Fruit fly (Drosophila melanogaster) whole organism, adult: ENCODE data around the gene CG17198.

Experiments used
- CG11617 ChIP-seq: fragments of 200-800 bp; sonication (Bioruptor generic); optimal IDR thresholded peaks from 2 replicates; lab custom pipeline; 2017; ENCODE audit warnings: mild to moderate bottlenecking, missing biosample characterization, missing genetic modification reagents, missing genetic modification characterization
- CG12768 ChIP-seq: fragments of 200-800 bp; sonication (Bioruptor generic); optimal IDR thresholded peaks from 2 replicates; lab custom pipeline; 2017; ENCODE audit warnings: missing biosample characterization, missing genetic modification characterization, mild to moderate bottlenecking, moderate library complexity, missing genetic modification reagents
- CG14711 ChIP-seq: fragments of 200-800 bp; sonication (Bioruptor generic); optimal IDR thresholded peaks from 2 replicates; lab custom pipeline; 2018; ENCODE audit warnings: missing biosample characterization, mild to moderate bottlenecking, missing genetic modification characterization, moderate library complexity
- CG1620 ChIP-seq: fragments of 200-800 bp; sonication (Bioruptor generic); optimal IDR thresholded peaks from 2 replicates; lab custom pipeline; 2016; ENCODE audit warnings: missing biosample characterization, missing genetic modification characterization
- CG33017 ChIP-seq: fragments of 200-800 bp; sonication (Bioruptor generic); optimal IDR thresholded peaks from 2 replicates; lab custom pipeline; 2018; ENCODE audit warnings: missing biosample characterization, mild to moderate bottlenecking, missing genetic modification characterization, moderate library complexity
- CG5204 ChIP-seq: fragments of 200-800 bp; sonication (Bioruptor generic); optimal IDR thresholded peaks from 2 replicates; lab custom pipeline; 2016; ENCODE audit warnings: missing biosample characterization, missing genetic modification characterization
- CG7045 ChIP-seq: fragments of 200-800 bp; sonication (Bioruptor generic); optimal IDR thresholded peaks from 2 replicates; lab custom pipeline; 2017; ENCODE audit warnings: missing biosample characterization, mild to moderate bottlenecking, missing genetic modification characterization
- CG7101 ChIP-seq: fragments of 200-800 bp; sonication (Bioruptor generic); optimal IDR thresholded peaks from 2 replicates; lab custom pipeline; 2018; ENCODE audit warnings: missing biosample characterization, mild to moderate bottlenecking, missing genetic modification characterization, moderate library complexity
- Clk ChIP-seq: fragments of 200-800 bp; sonication (Bioruptor generic); optimal IDR thresholded peaks from 2 replicates; lab custom pipeline; 2017; ENCODE audit warnings: missing biosample characterization, missing genetic modification characterization
- Crg-1 ChIP-seq: fragments of 200-800 bp; sonication (Bioruptor generic); optimal IDR thresholded peaks from 2 replicates; lab custom pipeline; 2016; ENCODE audit warnings: missing biosample characterization, missing genetic modification characterization
- Hr96 ChIP-seq: fragments of 200-800 bp; sonication (Bioruptor generic); optimal IDR thresholded peaks from 2 replicates; lab custom pipeline; 2016; ENCODE audit warnings: missing biosample characterization, missing genetic modification characterization
- Mnt ChIP-seq: fragments of 200-800 bp; sonication (Bioruptor generic); optimal IDR thresholded peaks from 2 replicates; lab custom pipeline; 2016; ENCODE audit warnings: missing biosample characterization, mild to moderate bottlenecking, missing genetic modification characterization
- bab1 ChIP-seq: fragments of 200-800 bp; sonication (Bioruptor generic); optimal IDR thresholded peaks from 3 replicates; lab custom pipeline; 2019; ENCODE audit warnings: missing biosample characterization, mild to moderate bottlenecking, missing genetic modification characterization, moderate library complexity
- cic ChIP-seq: fragments of 200-800 bp; sonication (Bioruptor generic); optimal IDR thresholded peaks from 2 replicates; lab custom pipeline; 2017; ENCODE audit warnings: missing biosample characterization, mild to moderate bottlenecking, missing genetic modification characterization, moderate library complexity
- cnc ChIP-seq, 2 experiments: fragments of >200 bp; optimal IDR thresholded peaks; 2 replicates each; lab custom pipeline; 2017
- kay ChIP-seq: fragments of 200-800 bp; sonication (Bioruptor generic); peaks from one replicate; lab custom pipeline; 2016; ENCODE audit warnings: missing biosample characterization, missing genetic modification characterization, borderline replicate concordance
- ovo ChIP-seq: fragments of 200-800 bp; sonication (Bioruptor generic); optimal IDR thresholded peaks from 2 replicates; lab custom pipeline; 2016; ENCODE audit warnings: missing biosample characterization, missing genetic modification characterization
- pad ChIP-seq: fragments of 200-800 bp; sonication (Bioruptor generic); optimal IDR thresholded peaks from 3 replicates; lab custom pipeline; 2017; ENCODE audit warnings: missing biosample characterization, missing genetic modification characterization, mild to moderate bottlenecking, moderate library complexity, missing genetic modification reagents
- tj ChIP-seq: fragments of 200-800 bp; sonication (Bioruptor generic); optimal IDR thresholded peaks from 3 replicates; lab custom pipeline; 2017; ENCODE audit warnings: missing biosample characterization, mild to moderate bottlenecking, missing genetic modification characterization, moderate library complexity
- toe ChIP-seq: fragments of 200-800 bp; sonication (Bioruptor generic); optimal IDR thresholded peaks from 2 replicates; lab custom pipeline; 2016; ENCODE audit warnings: missing biosample characterization, missing genetic modification characterization

The CG17198 gene

dm6 chr3R:25763005-25763404, 12.2 kb downstream of the CG17198 start, which contains the start of gene LpR1:
LpR1 (minus strand) TSS chr3R:25763105.
- TF ChIP-seq Clk (GFP tag; lab: Kevin White, UChicago), result no peak
- peak; percentile 23 for TF ChIP-seq CG12768 (GFP tag; lab: Kevin White, UChicago)

dm6 chr3R:25762005-25762764, 13.0 kb downstream of the CG17198 start:
- TF ChIP-seq CG33017 (tag; lab: Kevin White, UChicago), result peak; percentile 55
- peak; percentile 35 for TF ChIP-seq CG11617 (GFP tag; lab: Kevin White, UChicago)
- TF ChIP-seq cic, result peak; percentile 29
- peak; percentile 62 for TF ChIP-seq CG7101 (tag; lab: Kevin White, UChicago)
- TF ChIP-seq Clk (GFP tag; lab: Kevin White, UChicago), result no peak
- TF ChIP-seq kay (GFP tag; lab: Kevin White, UChicago), result peak; percentile 13
- peak; percentile 19 for TF ChIP-seq CG14711 (tag; lab: Kevin White, UChicago)
- no peak for TF ChIP-seq CG5204 (GFP tag; lab: Kevin White, UChicago)

dm6 chr3R:25760190-25760589, 15.0 kb downstream of the CG17198 start:
- no peak for TF ChIP-seq CG12768 (GFP tag; lab: Kevin White, UChicago)
- TF ChIP-seq pad (GFP tag; lab: Kevin White, UChicago), result no peak
- peak; percentile 33 for TF ChIP-seq Mnt (GFP tag; lab: Kevin White, UChicago)
- TF ChIP-seq cnc (optimal IDR thresholded peaks at IDR 0.05; lab: Kevin White, UChicago), result no peak

dm6 chr3R:25759430-25759829, 15.7 kb downstream of the CG17198 start:
- no peak for TF ChIP-seq CG7101 (tag; lab: Kevin White, UChicago)
- TF ChIP-seq Crg-1 (GFP tag; lab: Kevin White, UChicago), result no peak
- TF ChIP-seq CG7045 (GFP tag; lab: Kevin White, UChicago), result no peak
- no peak for TF ChIP-seq CG1620 (GFP tag; lab: Kevin White, UChicago)
- no peak for TF ChIP-seq CG33017 (tag; lab: Kevin White, UChicago)
- no peak for TF ChIP-seq toe (GFP tag; lab: Kevin White, UChicago)
- TF ChIP-seq cnc (optimal IDR thresholded peaks at IDR 0.05; lab: Kevin White, UChicago), result no peak
- no peak for TF ChIP-seq CG5204 (GFP tag; lab: Kevin White, UChicago)
- no peak for TF ChIP-seq CG11617 (GFP tag; lab: Kevin White, UChicago)
- no peak for TF ChIP-seq kay (GFP tag; lab: Kevin White, UChicago)
- TF ChIP-seq Mnt (GFP tag; lab: Kevin White, UChicago), result no peak
- no peak for TF ChIP-seq pad (GFP tag; lab: Kevin White, UChicago)
- TF ChIP-seq bab1 (GFP tag; lab: Kevin White, UChicago), result no peak
- TF ChIP-seq Hr96 (GFP tag; lab: Kevin White, UChicago), result no peak
- TF ChIP-seq ovo (GFP tag; lab: Kevin White, UChicago), result no peak
- no peak for TF ChIP-seq CG12768 (GFP tag; lab: Kevin White, UChicago)
- no peak for TF ChIP-seq tj (GFP tag; lab: Kevin White, UChicago)
- no peak for TF ChIP-seq cic
- no peak for TF ChIP-seq CG14711 (tag; lab: Kevin White, UChicago)
- no peak for TF ChIP-seq Clk (GFP tag; lab: Kevin White, UChicago)

dm6 chr3R:25755864-25756507, 19.2 kb downstream of the CG17198 start:
- no peak for TF ChIP-seq CG14711 (tag; lab: Kevin White, UChicago)
- TF ChIP-seq CG12768 (GFP tag; lab: Kevin White, UChicago), result no peak

- TF ChIP-seq CG14711 (tag; lab: Kevin White, UChicago) (no peak), toe (GFP tag; lab: Kevin White, UChicago) (no peak), Mnt (GFP tag; lab: Kevin White, UChicago) (no peak), cic (peak; percentile 20), pad (GFP tag; lab: Kevin White, UChicago) (no peak)
Measured at dm6 chr3R:25754844-25755429, 20.2 kb downstream of the CG17198 start.

dm6 chr3R:25753798-25754197, 21.4 kb downstream of the CG17198 start:
- TF ChIP-seq CG33017 (tag; lab: Kevin White, UChicago) (no peak), tj (GFP tag; lab: Kevin White, UChicago) (no peak), CG12768 (GFP tag; lab: Kevin White, UChicago) (no peak), ovo (GFP tag; lab: Kevin White, UChicago) (no peak), CG14711 (tag; lab: Kevin White, UChicago) (no peak), Clk (GFP tag; lab: Kevin White, UChicago) (no peak)
